Fruit fly (Drosophila melanogaster): ENCODE data around the gene Acbp1.

Acbp1 gene

dm6 chr2L:8123711-8124379 is 38.4 kb downstream of the Acbp1 start, which contains the start of the genes mon2 and CG8673 (continued):
- TF ChIP-seq CG17385 (GFP tag; optimal IDR thresholded peaks at IDR 0.05) (no peak), CG2712 (tag; optimal IDR thresholded peaks at IDR 0.05) (no peak), ato (GFP tag; IDR thresholded peaks at IDR 0.05; ENCODE audit: partially characterized antibody) (no peak), BEAF-32 (GFP tag; optimal IDR thresholded peaks at IDR 0.05) (peak; percentile 3), inv (GFP tag; IDR thresholded peaks at IDR 0.05; ENCODE audit: partially characterized antibody) (no peak), oc (tag; optimal IDR thresholded peaks at IDR 0.05) (no peak), dmrt99B (tag; optimal IDR thresholded peaks at IDR 0.05) (no peak), tgo (GFP tag; IDR thresholded peaks at IDR 0.05) (no peak), CG9437 (GFP tag; optimal IDR thresholded peaks at IDR 0.05) (no peak), Dp (GFP tag; optimal IDR thresholded peaks at IDR 0.05) (no peak), CG8944 (GFP tag; optimal IDR thresholded peaks at IDR 0.05) (no peak), CG8290 (GFP tag; optimal IDR thresholded peaks at IDR 0.05) (no peak), CG8290 (tag; optimal IDR thresholded peaks at IDR 0.05) (no peak), CG15073 (GFP tag; optimal IDR thresholded peaks at IDR 0.05) (no peak), CG9797 (GFP tag; optimal IDR thresholded peaks at IDR 0.05) (no peak), CG17912 (GFP tag; optimal IDR thresholded peaks at IDR 0.05) (no peak), chinmo (GFP tag; IDR thresholded peaks at IDR 0.05; ENCODE audit: partially characterized antibody) (no peak), CG11504 (tag; optimal IDR thresholded peaks at IDR 0.05) (no peak), Lim3 (GFP tag; IDR thresholded peaks at IDR 0.05) (no peak), dimm (GFP tag; IDR thresholded peaks at IDR 0.05) (no peak), cg (GFP tag; optimal IDR thresholded peaks at IDR 0.05) (no peak), CG12219 (GFP tag; optimal IDR thresholded peaks at IDR 0.05) (no peak), CG6813 (GFP tag; optimal IDR thresholded peaks at IDR 0.05) (no peak), Mes4 (GFP tag; optimal IDR thresholded peaks at IDR 0.05) (no peak), knrl (GFP tag; IDR thresholded peaks at IDR 0.05; ENCODE audit: partially characterized antibody) (no peak), sens (GFP tag) (peak; percentile 30), Optix (GFP tag; IDR thresholded peaks at IDR 0.05) (no peak), crp (GFP tag; optimal IDR thresholded peaks at IDR 0.05) (peak in 1 of 2 experiments; percentile 72), CG1647 (GFP tag; optimal IDR thresholded peaks at IDR 0.05) (no peak), otp (GFP tag; IDR thresholded peaks at IDR 0.05) (no peak), CG42726 (GFP tag; IDR thresholded peaks at IDR 0.05; ENCODE audit: partially characterized antibody) (no peak), CG7271 (tag; optimal IDR thresholded peaks at IDR 0.05) (no peak), fd102C (GFP tag; optimal IDR thresholded peaks at IDR 0.05) (no peak), Hr78 (GFP tag; optimal IDR thresholded peaks at IDR 0.05) (no peak), Oaz (GFP tag; IDR thresholded peaks at IDR 0.05) (no peak), CG13424 (tag; optimal IDR thresholded peaks at IDR 0.05) (no peak), Ptx1 (GFP tag; IDR thresholded peaks at IDR 0.05) (no peak), CG3847 (GFP tag; IDR thresholded peaks at IDR 0.05) (no peak), fd96Cb (tag; optimal IDR thresholded peaks at IDR 0.05) (no peak), CG14441 (GFP tag; IDR thresholded peaks at IDR 0.05) (no peak), NC2α (GFP tag; optimal IDR thresholded peaks at IDR 0.05) (no peak), CG11456 (GFP tag; IDR thresholded peaks at IDR 0.05) (no peak), CG12769 (tag; optimal IDR thresholded peaks at IDR 0.05) (no peak), CG4854 (GFP tag; optimal IDR thresholded peaks at IDR 0.05) (peak; percentile 63), Bdp1 (GFP tag; optimal IDR thresholded peaks at IDR 0.05) (no peak), YL-1 (GFP tag; optimal IDR thresholded peaks at IDR 0.05) (peak; percentile 57), Fer3 (tag; optimal IDR thresholded peaks at IDR 0.05) (no peak), kah (GFP tag; optimal IDR thresholded peaks at IDR 0.05) (no peak), MESR4 (GFP tag; optimal IDR thresholded peaks at IDR 0.05) (peak; percentile 90), CG9932 (GFP tag; IDR thresholded peaks at IDR 0.05) (no peak)

Data from whole organism, embryonic.